Fruit fly (Drosophila melanogaster) whole organism, embryonic: ENCODE results near the gene Cdc16.

Source experiments
- Ada2b ChIP-seq: fragments of 200-800 bp; sonication (Bioruptor generic); IDR thresholded peaks from 2 replicates; pipeline ENCODE4 v1.3.6; 2022; ENCODE audit warnings: missing biosample characterization, missing genetic modification characterization
- CG10147 ChIP-seq: fragments of 200-800 bp; sonication (Bioruptor generic); optimal IDR thresholded peaks from 2 replicates; lab custom pipeline; 2019; ENCODE audit warnings: missing biosample characterization, mild to moderate bottlenecking, missing genetic modification characterization, moderate library complexity
- CG12391 ChIP-seq: fragments of 200-800 bp; sonication (Bioruptor generic); optimal IDR thresholded peaks from 3 replicates; lab custom pipeline; 2018; ENCODE audit warnings: missing biosample characterization, mild to moderate bottlenecking, missing genetic modification characterization, moderate library complexity
- CG12769 ChIP-seq: fragments of 200-800 bp; sonication (Bioruptor generic); optimal IDR thresholded peaks from 2 replicates; lab custom pipeline; 2019; ENCODE audit warnings: missing biosample characterization, mild to moderate bottlenecking, missing genetic modification characterization, moderate library complexity
- CG13123 ChIP-seq: fragments of 200-800 bp; sonication (Bioruptor generic); optimal IDR thresholded peaks from 2 replicates; lab custom pipeline; 2016; ENCODE audit warnings: missing biosample characterization, missing genetic modification characterization
- CG14965 ChIP-seq: fragments of 200-800 bp; sonication (Bioruptor generic); optimal IDR thresholded peaks from 2 replicates; lab custom pipeline; 2016; ENCODE audit warnings: missing biosample characterization, missing genetic modification characterization, borderline replicate concordance
- CG16813 ChIP-seq: fragments of 200-800 bp; sonication (Bioruptor generic); IDR thresholded peaks from 3 replicates; pipeline ENCODE4 v1.3.6; 2022; ENCODE audit warnings: missing biosample characterization, missing genetic modification characterization; ENCODE audit not compliant: partially characterized antibody
- CG18011 ChIP-seq: fragments of 200-800 bp; sonication (Bioruptor generic); optimal IDR thresholded peaks from 2 replicates; lab custom pipeline; 2017; ENCODE audit warnings: missing biosample characterization, missing genetic modification characterization, mild to moderate bottlenecking, moderate library complexity, missing genotype
- CG30020 ChIP-seq: fragments of 200-800 bp; optimal IDR thresholded peaks from 2 replicates; lab custom pipeline; 2019; ENCODE audit warnings: missing biosample characterization, mild to moderate bottlenecking, missing genetic modification characterization, moderate library complexity
- CG31441 ChIP-seq: fragments of 200-800 bp; sonication (Bioruptor generic); IDR thresholded peaks from 2 replicates; pipeline ENCODE4 v1.3.6; 2022; ENCODE audit warnings: missing biosample characterization, missing genetic modification characterization
- CG3163 ChIP-seq: fragments of 200-800 bp; sonication (Bioruptor generic); optimal IDR thresholded peaks from 3 replicates; lab custom pipeline; 2016; ENCODE audit warnings: missing biosample characterization, missing genetic modification characterization
- CG32772 ChIP-seq: fragments of 200-800 bp; sonication (Bioruptor generic); IDR thresholded peaks from 2 replicates; pipeline ENCODE4 v1.3.6; 2022; ENCODE audit warnings: missing biosample characterization, missing genetic modification characterization
- CG4707 ChIP-seq: fragments of 200-800 bp; sonication (Bioruptor generic); optimal IDR thresholded peaks from 2 replicates; lab custom pipeline; 2018; ENCODE audit warnings: missing biosample characterization, mild to moderate bottlenecking, missing genetic modification characterization, moderate library complexity
- CG5180 ChIP-seq: fragments of 200-800 bp; sonication (Bioruptor generic); optimal IDR thresholded peaks from 3 replicates; lab custom pipeline; 2017; ENCODE audit warnings: missing biosample characterization, missing genetic modification characterization, mild to moderate bottlenecking, moderate library complexity, missing genetic modification reagents
- CG6654 ChIP-seq: fragments of 200-800 bp; sonication (Bioruptor generic); optimal IDR thresholded peaks from 2 replicates; lab custom pipeline; 2017; ENCODE audit warnings: missing biosample characterization, mild to moderate bottlenecking, missing genetic modification characterization
- CG6813 ChIP-seq: fragments of 200-800 bp; sonication (Bioruptor generic); optimal IDR thresholded peaks from 2 replicates; lab custom pipeline; 2017; ENCODE audit warnings: missing biosample characterization, missing genetic modification characterization, mild to moderate bottlenecking, moderate library complexity, missing genetic modification reagents
- Dip3 ChIP-seq: fragments of 200-800 bp; sonication (Bioruptor generic); optimal IDR thresholded peaks from 3 replicates; lab custom pipeline; 2016; ENCODE audit warnings: missing biosample characterization, missing genetic modification characterization
- Dll ChIP-seq: fragments of 200-800 bp; sonication (Bioruptor generic); IDR thresholded peaks from 4 replicates; pipeline ENCODE4 v1.3.6; 2022; ENCODE audit warnings: missing biosample characterization, missing genetic modification characterization; ENCODE audit not compliant: partially characterized antibody
- Dref ChIP-seq: fragments of 200-800 bp; sonication (Bioruptor generic); IDR thresholded peaks from 2 replicates; pipeline ENCODE4 v1.3.6; 2022; ENCODE audit warnings: missing biosample characterization, missing genetic modification characterization
- Hr39 ChIP-seq: fragments of >200 bp; optimal IDR thresholded peaks from 2 replicates; lab custom pipeline; 2017
- Hr78 ChIP-seq, 2 experiments: fragments of 200-800 bp in 1 of 2; fragments of >200 bp in 1 of 2; sonication (Bioruptor generic) in 1 of 2; optimal IDR thresholded peaks; 2 replicates each; lab custom pipeline; 2017 to 2019; ENCODE audit warnings: missing biosample characterization in 2 of 2, missing genetic modification characterization in 2 of 2, mild to moderate bottlenecking in 1 of 2, moderate library complexity in 1 of 2
- MESR4 ChIP-seq: fragments of 200-800 bp; sonication (Bioruptor generic); optimal IDR thresholded peaks from 2 replicates; lab custom pipeline; 2018; ENCODE audit warnings: missing biosample characterization, mild to moderate bottlenecking, missing genetic modification characterization, moderate library complexity
- NC2α ChIP-seq: fragments of 200-800 bp; sonication (Bioruptor generic); optimal IDR thresholded peaks from 2 replicates; lab custom pipeline; 2016; ENCODE audit warnings: missing biosample characterization, missing genetic modification characterization
- NK7.1 ChIP-seq: fragments of 200-800 bp; sonication (Bioruptor generic); optimal IDR thresholded peaks from 3 replicates; lab custom pipeline; 2016; ENCODE audit warnings: missing biosample characterization, missing genetic modification characterization
- Nf-YB ChIP-seq: fragments of 200-800 bp; sonication (Bioruptor generic); optimal IDR thresholded peaks from 3 replicates; lab custom pipeline; 2019; ENCODE audit warnings: missing biosample characterization, mild to moderate bottlenecking, missing genetic modification characterization, moderate library complexity
- PHDP ChIP-seq: fragments of 200-800 bp; sonication (Bioruptor generic); optimal IDR thresholded peaks from 3 replicates; lab custom pipeline; 2018; ENCODE audit warnings: missing biosample characterization, mild to moderate bottlenecking, missing genetic modification characterization, moderate library complexity
- Rfx ChIP-seq: fragments of 200-800 bp; sonication (Bioruptor generic); IDR thresholded peaks from 2 replicates; pipeline ENCODE4 v1.3.6; 2022; ENCODE audit warnings: missing biosample characterization, missing genetic modification characterization
- Side ChIP-seq: fragments of 200-800 bp; sonication (Bioruptor generic); optimal IDR thresholded peaks from 2 replicates; lab custom pipeline; 2016; ENCODE audit warnings: missing biosample characterization, missing genetic modification characterization
- Sry-β ChIP-seq: fragments of 200-800 bp; sonication (Bioruptor generic); optimal IDR thresholded peaks from 2 replicates; lab custom pipeline; 2018; ENCODE audit warnings: missing biosample characterization, mild to moderate bottlenecking, missing genetic modification characterization, moderate library complexity
- ato ChIP-seq: fragments of 200-800 bp; sonication (Bioruptor generic); IDR thresholded peaks from 2 replicates; pipeline ENCODE4 v1.3.6; 2022; ENCODE audit warnings: missing biosample characterization, missing genetic modification characterization; ENCODE audit not compliant: partially characterized antibody
- bbx ChIP-seq: fragments of 200-800 bp; sonication (Bioruptor generic); IDR thresholded peaks from 2 replicates; pipeline ENCODE4 v1.3.6; 2022; ENCODE audit warnings: missing biosample characterization, missing genetic modification characterization; ENCODE audit not compliant: partially characterized antibody
- bcd ChIP-seq: fragments of 200-800 bp; sonication (Bioruptor generic); optimal IDR thresholded peaks from 2 replicates; lab custom pipeline; 2017; ENCODE audit warnings: missing biosample characterization, mild to moderate bottlenecking, missing genetic modification characterization
- da ChIP-seq: fragments of 200-800 bp; sonication (Bioruptor generic); optimal IDR thresholded peaks from 2 replicates; lab custom pipeline; 2016; ENCODE audit warnings: missing biosample characterization, missing genetic modification characterization
- ewg ChIP-seq: fragments of 200-800 bp; sonication (Bioruptor generic); optimal IDR thresholded peaks from 3 replicates; lab custom pipeline; 2017; ENCODE audit warnings: mild to moderate bottlenecking, missing biosample characterization, missing genetic modification reagents, missing genetic modification characterization
- fd3F ChIP-seq: fragments of 200-800 bp; sonication (Bioruptor generic); optimal IDR thresholded peaks from 2 replicates; lab custom pipeline; 2018; ENCODE audit warnings: missing biosample characterization, mild to moderate bottlenecking, missing genetic modification characterization, moderate library complexity
- gfzf ChIP-seq: fragments of 200-800 bp; sonication (Bioruptor generic); optimal IDR thresholded peaks from 2 replicates; lab custom pipeline; 2016; ENCODE audit warnings: missing biosample characterization, mild to moderate bottlenecking, missing genetic modification characterization, moderate library complexity
- hbn ChIP-seq: fragments of 200-800 bp; sonication (Bioruptor generic); IDR thresholded peaks from 2 replicates; pipeline ENCODE4 v1.3.6; 2022; ENCODE audit warnings: missing biosample characterization, missing genetic modification characterization; ENCODE audit not compliant: partially characterized antibody
- lov ChIP-seq, 2 experiments: fragments of 200-800 bp in 1 of 2; fragments of >200 bp in 1 of 2; sonication (Bioruptor generic) in 1 of 2; IDR thresholded peaks in 1 of 2; optimal IDR thresholded peaks in 1 of 2; 2 replicates in 1 of 2; 3 replicates in 1 of 2; pipeline versions ENCODE4 v1.3.6 to Lab custom; 2017 to 2022; ENCODE audit warnings: missing biosample characterization in 1 of 2, missing genetic modification characterization in 1 of 2
- maf-S ChIP-seq: fragments of 200-800 bp; sonication (Bioruptor generic); optimal IDR thresholded peaks from 2 replicates; lab custom pipeline; 2016; ENCODE audit warnings: missing biosample characterization, missing genetic modification characterization
- oc ChIP-seq: fragments of 200-800 bp; sonication (Bioruptor generic); optimal IDR thresholded peaks from 2 replicates; lab custom pipeline; 2018; ENCODE audit warnings: missing biosample characterization, mild to moderate bottlenecking, missing genetic modification characterization, moderate library complexity
- peb ChIP-seq: fragments of 200-800 bp; sonication (Bioruptor generic); IDR thresholded peaks from 2 replicates; pipeline ENCODE4 v1.3.6; 2022; ENCODE audit warnings: missing biosample characterization, missing genetic modification characterization
- slou ChIP-seq: fragments of 200-800 bp; sonication (Bioruptor generic); optimal IDR thresholded peaks from 3 replicates; lab custom pipeline; 2016; ENCODE audit warnings: missing biosample characterization, missing genetic modification characterization
- sug ChIP-seq: fragments of 200-800 bp; optimal IDR thresholded peaks from 2 replicates; lab custom pipeline; 2019; ENCODE audit warnings: missing biosample characterization, mild to moderate bottlenecking, missing genetic modification characterization, moderate library complexity
- trh ChIP-seq: fragments of 200-800 bp; sonication (Bioruptor generic); optimal IDR thresholded peaks from 2 replicates; lab custom pipeline; 2016; ENCODE audit warnings: missing biosample characterization, missing genetic modification characterization
- yki ChIP-seq: fragments of >200 bp; optimal IDR thresholded peaks from 3 replicates; lab custom pipeline; 2018
- z ChIP-seq: fragments of 200-800 bp; sonication (Bioruptor generic); IDR thresholded peaks from 3 replicates; pipeline ENCODE4 v1.3.6; 2022; ENCODE audit warnings: missing biosample characterization, missing genetic modification characterization
- zen ChIP-seq: fragments of 200-800 bp; sonication (Bioruptor generic); optimal IDR thresholded peaks from 3 replicates; lab custom pipeline; 2018; ENCODE audit warnings: missing biosample characterization, mild to moderate bottlenecking, missing genetic modification characterization, moderate library complexity
- zen2 ChIP-seq: fragments of 200-800 bp; sonication (Bioruptor generic); IDR thresholded peaks from 3 replicates; pipeline ENCODE4 v1.3.6; 2022; ENCODE audit warnings: missing biosample characterization, missing genetic modification characterization; ENCODE audit not compliant: partially characterized antibody
- zf30C ChIP-seq: fragments of 200-800 bp; sonication (Bioruptor generic); optimal IDR thresholded peaks from 3 replicates; lab custom pipeline; 2018; ENCODE audit warnings: missing biosample characterization, mild to moderate bottlenecking, missing genetic modification characterization

The Cdc16 gene

DNA sequence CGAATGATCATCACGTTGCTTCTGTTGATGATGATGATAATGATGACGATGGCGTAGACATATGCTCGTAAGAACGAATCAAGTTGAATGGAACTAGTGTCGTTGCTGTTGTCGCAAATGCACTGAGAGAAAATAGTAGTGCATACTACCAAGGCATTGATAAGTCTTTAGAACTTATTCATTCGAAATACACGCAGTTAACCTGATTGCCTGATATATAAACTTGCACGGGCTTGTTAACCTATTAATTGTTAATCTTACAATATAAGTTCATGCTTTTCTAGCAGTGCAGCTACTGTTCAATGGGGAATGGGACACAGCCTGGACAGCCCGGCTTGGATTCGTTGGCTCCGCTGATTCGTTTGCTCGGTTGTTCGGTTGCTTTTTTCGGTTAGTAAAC is 45.3 kb downstream of the Cdc16 start (continued):
- TF ChIP-seq CG3163 (GFP tag; lab: Kevin White, UChicago) = peak; percentile 58
- peak; percentile 78 for TF ChIP-seq maf-S (GFP tag; lab: Kevin White, UChicago)
- TF ChIP-seq bbx (GFP tag; lab: Robert Waterston, UW) = no peak
- peak in 1 of 2 experiments; percentile 40 for TF ChIP-seq Hr78 (GFP tag; optimal IDR thresholded peaks at IDR 0.05; lab: Kevin White, UChicago)
- no peak for TF ChIP-seq CG30020 (tag; lab: Kevin White, UChicago)
- peak; percentile 81 for TF ChIP-seq zf30C (GFP tag; lab: Kevin White, UChicago)
- TF ChIP-seq CG18011 (GFP tag; lab: Kevin White, UChicago) = peak; percentile 31
- TF ChIP-seq CG12769 (tag; lab: Kevin White, UChicago) = peak; percentile 93
- TF ChIP-seq zen2 = no peak
- peak; percentile 69 for TF ChIP-seq ewg
- TF ChIP-seq sug (tag; lab: Kevin White, UChicago) = no peak
- no peak for TF ChIP-seq lov (optimal IDR thresholded peaks at IDR 0.05; lab: Kevin White, UChicago)
- TF ChIP-seq lov (GFP tag; IDR thresholded peaks at IDR 0.05; lab: Robert Waterston, UW) = peak; percentile 85
- peak; percentile 77 for TF ChIP-seq Nf-YB (GFP tag; lab: Kevin White, UChicago)
- peak; percentile 35 for TF ChIP-seq Sry-β (GFP tag; lab: Kevin White, UChicago)
- TF ChIP-seq z = no peak
- peak; percentile 62 for TF ChIP-seq CG6654
- TF ChIP-seq slou (GFP tag; lab: Kevin White, UChicago) = peak; percentile 54
- peak; percentile 78 for TF ChIP-seq bcd (GFP tag; lab: Kevin White, UChicago)
- peak; percentile 61 for TF ChIP-seq CG5180 (GFP tag; lab: Kevin White, UChicago)
- peak; percentile 81 for TF ChIP-seq NC2α (GFP tag; lab: Kevin White, UChicago)
- TF ChIP-seq Dll (GFP tag; lab: Robert Waterston, UW) = no peak
- peak; percentile 67 for TF ChIP-seq Ada2b (GFP tag; lab: Robert Waterston, UW)
- TF ChIP-seq CG16813 (GFP tag; lab: Robert Waterston, UW) = no peak
- TF ChIP-seq CG31441 = peak; percentile 89
- no peak for TF ChIP-seq ato (GFP tag; lab: Robert Waterston, UW)
- peak; percentile 83 for TF ChIP-seq PHDP (tag; lab: Kevin White, UChicago)
- TF ChIP-seq CG10147 = peak; percentile 71
- peak; percentile 87 for TF ChIP-seq Rfx (GFP tag; lab: Robert Waterston, UW)
- peak; percentile 75 for TF ChIP-seq zen (tag; lab: Kevin White, UChicago)
- TF ChIP-seq CG32772 (GFP tag; lab: Robert Waterston, UW) = peak; percentile 81
- peak; percentile 72 for TF ChIP-seq NK7.1
- peak; percentile 75 for TF ChIP-seq CG6813 (GFP tag; lab: Kevin White, UChicago)
- TF ChIP-seq fd3F (GFP tag; lab: Kevin White, UChicago) = peak; percentile 58
- peak; percentile 72 for TF ChIP-seq oc (tag; lab: Kevin White, UChicago)
- TF ChIP-seq MESR4 = peak; percentile 34
- peak; percentile 89 for TF ChIP-seq CG12391 (tag; lab: Kevin White, UChicago)
- TF ChIP-seq Dip3 = peak; percentile 68
- peak; percentile 78 for TF ChIP-seq CG4707 (GFP tag; lab: Kevin White, UChicago)
- TF ChIP-seq gfzf (GFP tag; lab: Kevin White, UChicago) = no peak
- TF ChIP-seq Side (GFP tag; lab: Kevin White, UChicago) = peak; percentile 89
- TF ChIP-seq Hr39 (lab: Kevin White, UChicago) = no peak
- TF ChIP-seq yki = no peak
- TF ChIP-seq da (GFP tag; lab: Kevin White, UChicago) = peak; percentile 18
- peak; percentile 63; the same call in 1 of the 2 replicates for TF ChIP-seq peb (GFP tag; lab: Robert Waterston, UW)
- no peak for TF ChIP-seq hbn (GFP tag; lab: Robert Waterston, UW)
- no peak for TF ChIP-seq Dref (GFP tag; lab: Robert Waterston, UW)
- TF ChIP-seq CG13123 (GFP tag; lab: Kevin White, UChicago) = peak; percentile 58
- peak; percentile 30 for TF ChIP-seq CG14965 (GFP tag; lab: Kevin White, UChicago)
- TF ChIP-seq trh (GFP tag; lab: Kevin White, UChicago) = peak; percentile 26
